Worm (Caenorhabditis elegans): ENCODE measurements around the gene T04A6.3.

T04A6.3 gene

DNA sequence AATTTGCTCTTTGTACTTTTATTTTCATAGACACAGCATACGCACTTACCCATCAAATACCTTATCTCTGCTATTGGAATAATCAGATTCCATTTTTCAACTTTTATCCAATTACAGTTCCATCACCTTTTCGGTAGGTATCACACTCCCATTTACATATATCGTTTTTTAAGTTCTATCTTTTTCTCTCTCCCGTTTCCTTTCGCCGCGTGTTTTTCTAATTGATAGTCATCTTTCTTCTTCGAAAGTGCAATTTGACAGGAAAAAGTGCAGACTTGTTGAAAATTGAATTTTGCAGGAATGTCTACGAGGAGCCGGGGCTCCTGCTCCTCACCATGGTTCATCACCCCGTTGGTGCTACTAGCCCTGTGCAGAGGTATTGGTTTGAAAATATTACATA is 17.0 kb upstream of the T04A6.3 start, which contains the start of gene fbn-1:
TSS of gene fbn-1 (plus strand) at position 301 of the 400 bp plus-strand sequence.
- TF ChIP-seq ztf-11 (tag; optimal IDR thresholded peaks at IDR 0.05) = no peak
- TF ChIP-seq lsy-12 (tag; optimal IDR thresholded peaks at IDR 0.05) = no peak
- no peak for TF ChIP-seq elt-1 (tag; optimal IDR thresholded peaks at IDR 0.05)
- TF ChIP-seq nhr-237 (tag; optimal IDR thresholded peaks at IDR 0.05) = no peak
- no peak for TF ChIP-seq mdl-1 (tag; optimal IDR thresholded peaks at IDR 0.05)
- TF ChIP-seq nfya-1 (tag; optimal IDR thresholded peaks at IDR 0.05; ENCODE audit: insufficient read depth) = no peak
- TF ChIP-seq eor-1 (tag; optimal IDR thresholded peaks at IDR 0.05) = no peak

DNA sequence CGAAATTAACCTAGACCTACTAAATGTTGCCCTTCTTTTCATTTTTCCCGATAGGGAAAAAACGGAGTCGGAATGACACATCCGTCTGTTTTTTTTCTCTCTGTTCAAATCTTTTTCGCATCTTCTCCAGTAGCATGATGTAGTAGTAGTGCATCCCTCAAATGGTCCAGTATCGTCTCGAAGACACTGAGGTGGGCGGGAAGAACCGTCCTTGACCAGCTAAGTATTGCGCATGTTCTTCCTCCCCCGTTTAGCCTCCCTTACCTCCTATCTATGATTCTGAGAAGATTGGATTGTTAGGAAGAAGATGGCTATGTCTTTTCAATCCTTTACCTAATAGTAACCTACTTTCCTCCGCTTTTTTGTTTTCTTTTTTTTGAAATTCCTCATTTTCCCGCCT is 14.8 kb upstream of the T04A6.3 start:
- TF ChIP-seq nhr-23 (tag; optimal IDR thresholded peaks at IDR 0.05) (peak; percentile 3), elt-3 (tag; optimal IDR thresholded peaks at IDR 0.05) (peak in 1 of 3 experiments; percentile 64), pqm-1 (tag; optimal IDR thresholded peaks at IDR 0.05) (no peak), nhr-25 (tag; optimal IDR thresholded peaks at IDR 0.05) (peak; percentile 12)

DNA sequence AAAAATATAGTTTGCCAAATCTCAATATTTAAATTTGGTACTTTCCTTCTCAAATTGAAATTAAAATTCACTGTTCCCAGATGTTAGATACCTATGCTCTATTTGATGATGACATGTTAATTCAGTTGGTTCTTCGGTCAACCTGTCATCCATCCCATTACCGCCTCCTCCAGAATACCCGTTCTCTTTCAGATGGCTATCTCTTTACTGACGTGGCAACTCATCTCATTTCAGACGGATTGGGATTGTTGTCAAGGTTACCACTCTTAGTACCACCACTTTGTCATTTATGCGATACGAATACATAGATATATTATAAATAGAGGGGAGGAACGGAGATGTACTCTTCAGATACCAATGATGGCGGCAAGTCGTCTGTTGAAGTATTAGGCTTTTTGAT is 13.2 kb upstream of the T04A6.3 start:
- TF ChIP-seq elt-3 (tag; optimal IDR thresholded peaks at IDR 0.05) (no peak), nhr-12 (tag; optimal IDR thresholded peaks at IDR 0.05) (no peak), nhr-28 (tag; optimal IDR thresholded peaks at IDR 0.05) (no peak)

DNA sequence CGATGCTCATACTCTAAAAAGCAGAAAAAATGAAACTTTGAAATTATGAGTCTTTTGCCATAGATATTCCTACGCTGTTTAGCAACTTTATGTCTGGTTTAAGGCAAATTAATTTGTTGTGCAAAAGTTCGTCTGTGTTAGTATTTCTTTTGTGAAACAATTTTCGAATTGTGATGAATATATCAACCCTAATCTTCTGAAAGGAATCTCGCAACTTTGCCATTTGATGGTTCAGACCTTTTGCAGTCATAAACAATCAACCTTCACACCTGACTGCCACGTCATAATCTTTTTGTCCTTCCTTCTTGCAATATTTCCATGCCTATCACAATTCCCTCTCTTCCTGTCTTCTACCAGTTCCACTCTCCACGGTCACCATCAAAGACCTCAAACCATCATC is 11.7 kb upstream of the T04A6.3 start:
- TF ChIP-seq hmg-11 (tag; optimal IDR thresholded peaks at IDR 0.05) = no peak
- no peak for TF ChIP-seq pqm-1 (tag; optimal IDR thresholded peaks at IDR 0.05)
- TF ChIP-seq skn-1 (tag; optimal IDR thresholded peaks at IDR 0.05) = no peak
- TF ChIP-seq eor-1 (tag; optimal IDR thresholded peaks at IDR 0.05) = no peak
- no peak for TF ChIP-seq mdl-1 (tag; optimal IDR thresholded peaks at IDR 0.05)
- TF ChIP-seq nhr-76 (tag; optimal IDR thresholded peaks at IDR 0.05) = no peak
- TF ChIP-seq sea-2 (GFP tag; optimal IDR thresholded peaks at IDR 0.05) = no peak
- TF ChIP-seq egl-27 (tag; optimal IDR thresholded peaks at IDR 0.05) = no peak
- TF ChIP-seq elt-1 (tag; optimal IDR thresholded peaks at IDR 0.05) = no peak
- no peak for TF ChIP-seq nhr-237 (tag; optimal IDR thresholded peaks at IDR 0.05)
- TF ChIP-seq nhr-25 (tag; optimal IDR thresholded peaks at IDR 0.05) = no peak
- no peak for TF ChIP-seq R02D3.7 (tag; optimal IDR thresholded peaks at IDR 0.05)
- no peak for TF ChIP-seq ceh-16 (tag; optimal IDR thresholded peaks at IDR 0.05)
- no peak for TF ChIP-seq jun-1 (tag; optimal IDR thresholded peaks at IDR 0.05)
- TF ChIP-seq elt-2 (tag; optimal IDR thresholded peaks at IDR 0.05) = no peak
- TF ChIP-seq mml-1 (tag; optimal IDR thresholded peaks at IDR 0.05) = no peak

DNA sequence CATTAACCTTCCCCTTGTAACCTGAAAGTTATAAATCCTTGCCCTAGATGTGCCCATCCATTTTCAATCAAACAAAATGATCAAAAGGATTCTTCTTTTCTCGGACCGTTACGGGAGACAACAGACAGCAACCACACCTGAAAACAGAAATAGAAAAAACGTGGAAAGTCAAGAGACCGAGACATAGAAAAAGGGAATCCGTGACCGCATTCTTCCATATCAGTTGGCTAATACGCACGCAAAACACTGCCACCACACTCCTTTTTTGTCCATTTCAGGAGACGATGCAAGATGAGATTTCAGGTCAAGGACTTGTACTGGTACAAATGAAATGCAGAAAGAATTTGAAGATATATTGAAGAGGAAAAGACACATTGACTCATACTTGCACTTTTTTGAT is 10.2 kb upstream of the T04A6.3 start:
- TF ChIP-seq nhr-67 (tag; optimal IDR thresholded peaks at IDR 0.05) (no peak), nhr-23 (tag; optimal IDR thresholded peaks at IDR 0.05) (peak; percentile 77), ama-1 (optimal IDR thresholded peaks at IDR 0.05) (no peak), unc-39 (tag; optimal IDR thresholded peaks at IDR 0.05) (no peak)

DNA sequence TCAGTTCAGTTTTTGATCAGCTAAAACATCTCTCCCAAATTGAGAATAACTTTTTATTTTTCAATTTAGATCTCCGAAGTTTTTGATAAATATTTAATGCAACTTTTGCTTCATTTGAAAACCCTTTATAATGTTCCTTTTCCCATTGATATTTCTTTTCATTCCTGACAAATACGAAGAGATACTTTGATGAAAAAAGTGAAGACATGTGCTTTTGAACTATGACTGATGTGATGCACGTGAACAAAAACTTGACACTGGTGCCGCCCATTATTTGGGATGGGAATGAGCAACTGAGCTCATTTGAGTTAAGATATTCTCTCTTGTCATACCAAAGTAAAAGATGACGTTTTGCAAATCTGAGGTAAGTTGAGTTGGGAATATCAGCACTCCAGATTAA is 8.1 kb upstream of the T04A6.3 start, which contains the start of gene T04A6.1:
TSS of gene T04A6.1 (plus strand) at position 301 of the 400 bp plus-strand sequence.
- no peak for TF ChIP-seq daf-12 (tag; optimal IDR thresholded peaks at IDR 0.05)
- TF ChIP-seq ceh-28 (tag; optimal IDR thresholded peaks at IDR 0.05) = no peak
- no peak for TF ChIP-seq lin-39 (tag; optimal IDR thresholded peaks at IDR 0.05)
- no peak for TF ChIP-seq fos-1 (tag; optimal IDR thresholded peaks at IDR 0.05)
- no peak for TF ChIP-seq nhr-237 (tag; optimal IDR thresholded peaks at IDR 0.05)
- TF ChIP-seq aly-2 (tag; optimal IDR thresholded peaks at IDR 0.05) = no peak
- no peak for TF ChIP-seq fkh-2 (tag; optimal IDR thresholded peaks at IDR 0.05)
- TF ChIP-seq lin-15B (tag; optimal IDR thresholded peaks at IDR 0.05) = no peak
- no peak for TF ChIP-seq egl-5 (tag; optimal IDR thresholded peaks at IDR 0.05)
- no peak for TF ChIP-seq skn-1 (tag; optimal IDR thresholded peaks at IDR 0.05)
- TF ChIP-seq nhr-28 (tag; optimal IDR thresholded peaks at IDR 0.05) = no peak
